Worm (Caenorhabditis elegans) whole organism, L3 larva: ENCODE results near the gene ZK930.4.

Experiments used
- R02D3.7 ChIP-seq: fragments of 150-350 bp; optimal IDR thresholded peaks from 2 replicates; lab custom pipeline; 2014; ENCODE audit warnings: missing biosample characterization, missing genetic modification characterization
- ZK546.5 ChIP-seq: sonication (generic microtip); optimal IDR thresholded peaks from 2 replicates; lab custom pipeline; 2017; ENCODE audit warnings: missing biosample characterization, missing genetic modification characterization
- ama-1 ChIP-seq: fragments of 150-350 bp; optimal IDR thresholded peaks from 2 replicates; lab custom pipeline; 2018
- ceh-16 ChIP-seq: sonication (generic microtip); optimal IDR thresholded peaks from 2 replicates; lab custom pipeline; 2017; ENCODE audit warnings: missing biosample characterization, missing genetic modification characterization
- ceh-28 ChIP-seq: fragments of 150-350 bp; optimal IDR thresholded peaks from 2 replicates; lab custom pipeline; 2014; ENCODE audit warnings: missing biosample characterization, missing genetic modification reagents, missing genetic modification characterization
- ceh-82 ChIP-seq: fragments of 150-350 bp; optimal IDR thresholded peaks from 2 replicates; lab custom pipeline; 2014; ENCODE audit warnings: missing biosample characterization, missing genetic modification characterization
- daf-12 ChIP-seq: fragments of 150-350 bp; optimal IDR thresholded peaks from 2 replicates; lab custom pipeline; 2014; ENCODE audit warnings: missing biosample characterization, missing genetic modification reagents, missing genetic modification characterization
- egl-5 ChIP-seq: fragments of 150-350 bp; optimal IDR thresholded peaks from 2 replicates; lab custom pipeline; 2017; ENCODE audit warnings: missing biosample characterization, missing genetic modification reagents, missing genetic modification characterization, inconsistent platforms
- elt-2 ChIP-seq: sonication (generic microtip); optimal IDR thresholded peaks from 2 replicates; lab custom pipeline; 2016; ENCODE audit warnings: missing genetic modification reagents, mild to moderate bottlenecking, missing genetic modification characterization, missing compliant biosample characterization
- eor-1 ChIP-seq, 2 experiments: fragments of 150-350 bp; optimal IDR thresholded peaks; 2 replicates each; lab custom pipeline; 2014 to 2018; ENCODE audit warnings: missing biosample characterization in 2 of 2, missing genetic modification characterization in 2 of 2
- fkh-10 ChIP-seq: sonication (generic microtip); optimal IDR thresholded peaks from 2 replicates; lab custom pipeline; 2017; ENCODE audit warnings: missing biosample characterization, missing genetic modification reagents, missing genetic modification characterization
- fkh-2 ChIP-seq: fragments of 150-350 bp; optimal IDR thresholded peaks from 2 replicates; lab custom pipeline; 2014; ENCODE audit warnings: missing biosample characterization, missing genetic modification reagents, missing genetic modification characterization
- fos-1 ChIP-seq: fragments of 150-350 bp; optimal IDR thresholded peaks from 2 replicates; lab custom pipeline; 2014; ENCODE audit warnings: missing biosample characterization, missing genetic modification characterization
- hmg-11 ChIP-seq: sonication (generic microtip); optimal IDR thresholded peaks from 2 replicates; lab custom pipeline; 2016; ENCODE audit warnings: missing genetic modification characterization, missing compliant biosample characterization
- jun-1 ChIP-seq: fragments of 150-350 bp; optimal IDR thresholded peaks from 2 replicates; lab custom pipeline; 2014; ENCODE audit warnings: missing biosample characterization, missing genetic modification reagents, missing genetic modification characterization
- lin-15B ChIP-seq: fragments of 150-350 bp; optimal IDR thresholded peaks from 2 replicates; lab custom pipeline; 2014; ENCODE audit warnings: missing biosample characterization, missing genetic modification characterization
- lin-39 ChIP-seq: fragments of 150-350 bp; optimal IDR thresholded peaks from 2 replicates; lab custom pipeline; 2018; ENCODE audit warnings: missing biosample characterization, missing genetic modification reagents, missing genetic modification characterization
- lsy-12 ChIP-seq: sonication (generic microtip); optimal IDR thresholded peaks from 2 replicates; lab custom pipeline; 2016; ENCODE audit warnings: mild to moderate bottlenecking, missing genetic modification characterization, missing compliant biosample characterization
- mdl-1 ChIP-seq: fragments of 150-350 bp; optimal IDR thresholded peaks from 2 replicates; lab custom pipeline; 2014; ENCODE audit warnings: missing biosample characterization, missing genetic modification characterization
- mml-1 ChIP-seq: fragments of 150-350 bp; sonication (generic microtip); optimal IDR thresholded peaks from 3 replicates; lab custom pipeline; 2014; ENCODE audit warnings: missing biosample characterization, missing genetic modification characterization
- nfya-1 ChIP-seq: sonication (generic microtip); optimal IDR thresholded peaks from 2 replicates; lab custom pipeline; 2017; ENCODE audit warnings: missing genetic modification characterization, mild to moderate bottlenecking, missing compliant biosample characterization, antibody characterized with exemption, moderate library complexity; ENCODE audit not compliant: insufficient read depth
- nhr-11 ChIP-seq: fragments of 150-350 bp; optimal IDR thresholded peaks from 2 replicates; lab custom pipeline; 2014; ENCODE audit warnings: missing biosample characterization, missing genetic modification characterization
- nhr-12 ChIP-seq: fragments of 150-350 bp; optimal IDR thresholded peaks from 2 replicates; lab custom pipeline; 2014; ENCODE audit warnings: missing biosample characterization, missing genetic modification characterization
- nhr-23 ChIP-seq: fragments of 150-350 bp; optimal IDR thresholded peaks from 2 replicates; lab custom pipeline; 2014; ENCODE audit warnings: missing biosample characterization, missing genetic modification reagents, missing genetic modification characterization
- nhr-237 ChIP-seq: fragments of 150-350 bp; optimal IDR thresholded peaks from 2 replicates; lab custom pipeline; 2014; ENCODE audit warnings: missing biosample characterization, missing genetic modification characterization
- nhr-25 ChIP-seq: sonication (generic microtip); optimal IDR thresholded peaks from 2 replicates; lab custom pipeline; 2017; ENCODE audit warnings: missing biosample characterization, missing genetic modification characterization
- nhr-28 ChIP-seq: fragments of 150-350 bp; optimal IDR thresholded peaks from 2 replicates; lab custom pipeline; 2014; ENCODE audit warnings: missing biosample characterization, missing genetic modification characterization
- nhr-43 ChIP-seq: sonication (generic microtip); optimal IDR thresholded peaks from 2 replicates; lab custom pipeline; 2016; ENCODE audit warnings: mild to moderate bottlenecking, missing genetic modification characterization, missing compliant biosample characterization; ENCODE audit not compliant: poor library complexity, severe bottlenecking
- nhr-67 ChIP-seq: fragments of 150-350 bp; optimal IDR thresholded peaks from 2 replicates; lab custom pipeline; 2014; ENCODE audit warnings: missing biosample characterization, missing genetic modification characterization
- nhr-77 ChIP-seq: fragments of 150-350 bp; optimal IDR thresholded peaks from 2 replicates; lab custom pipeline; 2014; ENCODE audit warnings: missing biosample characterization, missing genetic modification characterization
- sea-2 ChIP-seq: fragments of 150-350 bp; sonication (generic microtip); optimal IDR thresholded peaks from 4 replicates; lab custom pipeline; 2014; ENCODE audit warnings: missing biosample characterization, missing genetic modification reagents, missing genetic modification characterization
- skn-1 ChIP-seq: fragments of 150-350 bp; optimal IDR thresholded peaks from 2 replicates; lab custom pipeline; 2014; ENCODE audit warnings: missing biosample characterization, missing genetic modification characterization
- tbx-2 ChIP-seq: sonication (generic microtip); optimal IDR thresholded peaks from 2 replicates; lab custom pipeline; 2016; ENCODE audit warnings: mild to moderate bottlenecking, missing genetic modification characterization, missing compliant biosample characterization
- unc-62 ChIP-seq: fragments of 150-350 bp; sonication (generic microtip); optimal IDR thresholded peaks from 4 replicates; lab custom pipeline; 2014; ENCODE audit warnings: missing biosample characterization, missing genetic modification reagents, missing genetic modification characterization
- ztf-11 ChIP-seq: fragments of 150-350 bp; optimal IDR thresholded peaks from 2 replicates; lab custom pipeline; 2014; ENCODE audit warnings: missing biosample characterization, missing genetic modification characterization
- ztf-4 ChIP-seq: fragments of 150-350 bp; optimal IDR thresholded peaks from 2 replicates; lab custom pipeline; 2014; ENCODE audit warnings: missing biosample characterization, missing genetic modification characterization

The ZK930.4 gene

ce11 chrII:11936393-11936792 lies 30.1 kb downstream of the ZK930.4 start:
- TF ChIP-seq nfya-1 (tag; lab: Kevin White, UChicago) (no peak), nhr-237 (tag; lab: Kevin White, UChicago) (no peak), elt-2 (peak; percentile 24), nhr-67 (tag; lab: Kevin White, UChicago) (no peak)

DNA sequence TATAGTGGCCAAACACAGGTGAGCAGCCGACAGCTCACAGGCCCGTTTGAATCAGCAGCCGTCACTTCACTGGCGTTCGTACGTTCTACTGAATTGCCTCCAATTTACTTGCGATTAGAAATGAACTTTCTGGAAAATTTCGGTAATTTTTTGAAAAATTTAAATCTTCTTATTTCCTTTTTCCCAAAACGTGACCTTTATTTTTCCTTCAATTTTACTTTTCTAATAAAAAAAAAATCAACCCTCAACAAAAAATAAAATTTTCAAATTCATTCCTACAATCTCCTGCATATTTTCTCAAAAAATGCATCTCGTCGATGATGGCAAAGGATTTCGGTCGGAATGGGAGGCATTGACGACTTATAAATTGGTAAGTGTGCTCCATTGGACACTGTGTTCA lies 42.1 kb downstream of the ZK930.4 start, which contains the start of gene W03C9.8:
TSS of gene W03C9.8 (plus strand) at position 301 of the 400 bp plus-strand sequence.
- no peak for TF ChIP-seq nhr-12 (tag; lab: Kevin White, UChicago)
- no peak for TF ChIP-seq mml-1 (tag; lab: Kevin White, UChicago)
- no peak for TF ChIP-seq nhr-237 (tag; lab: Kevin White, UChicago)
- TF ChIP-seq fos-1, result no peak
- TF ChIP-seq nhr-28 (tag; lab: Kevin White, UChicago), result no peak
- no peak for TF ChIP-seq elt-2
- TF ChIP-seq fkh-10 (GFP tag; lab: Kevin White, UChicago), result no peak
- no peak for TF ChIP-seq nhr-25
- TF ChIP-seq mdl-1 (tag; lab: Kevin White, UChicago), result no peak
- no peak for TF ChIP-seq ceh-82 (tag; lab: Kevin White, UChicago)
- TF ChIP-seq sea-2 (GFP tag; lab: Kevin White, UChicago), result no peak
- TF ChIP-seq ceh-28 (tag; lab: Kevin White, UChicago), result no peak
- no peak for TF ChIP-seq fkh-2 (tag; lab: Kevin White, UChicago)
- no peak for TF ChIP-seq lin-15B
- no peak for TF ChIP-seq lsy-12
- TF ChIP-seq jun-1 (tag; lab: Kevin White, UChicago), result no peak
- no peak for TF ChIP-seq ama-1 (lab: Kevin White, UChicago)
- TF ChIP-seq unc-62 (GFP tag; lab: Kevin White, UChicago), result no peak
- no peak for TF ChIP-seq ceh-16 (tag; lab: Kevin White, UChicago)

ce11 chrII:11952963-11953362 lies 46.6 kb downstream of the ZK930.4 start:
- no peak for TF ChIP-seq nhr-237 (tag; lab: Kevin White, UChicago)
- TF ChIP-seq ztf-4, result no peak
- TF ChIP-seq hmg-11 (tag; lab: Kevin White, UChicago), result no peak
- TF ChIP-seq nhr-23 (tag; lab: Kevin White, UChicago), result no peak
- no peak for TF ChIP-seq eor-1 (tag; optimal IDR thresholded peaks at IDR 0.05; lab: Kevin White, UChicago)
- no peak for TF ChIP-seq fkh-10 (GFP tag; lab: Kevin White, UChicago)
- TF ChIP-seq skn-1 (tag; lab: Kevin White, UChicago), result no peak
- no peak for TF ChIP-seq tbx-2
- TF ChIP-seq jun-1 (tag; lab: Kevin White, UChicago), result no peak
- TF ChIP-seq lin-15B, result no peak
- no peak for TF ChIP-seq nhr-77
- TF ChIP-seq ceh-82 (tag; lab: Kevin White, UChicago), result no peak
- no peak for TF ChIP-seq ztf-11 (tag; lab: Kevin White, UChicago)
- TF ChIP-seq ama-1 (lab: Kevin White, UChicago), result no peak
- no peak for TF ChIP-seq elt-2

DNA sequence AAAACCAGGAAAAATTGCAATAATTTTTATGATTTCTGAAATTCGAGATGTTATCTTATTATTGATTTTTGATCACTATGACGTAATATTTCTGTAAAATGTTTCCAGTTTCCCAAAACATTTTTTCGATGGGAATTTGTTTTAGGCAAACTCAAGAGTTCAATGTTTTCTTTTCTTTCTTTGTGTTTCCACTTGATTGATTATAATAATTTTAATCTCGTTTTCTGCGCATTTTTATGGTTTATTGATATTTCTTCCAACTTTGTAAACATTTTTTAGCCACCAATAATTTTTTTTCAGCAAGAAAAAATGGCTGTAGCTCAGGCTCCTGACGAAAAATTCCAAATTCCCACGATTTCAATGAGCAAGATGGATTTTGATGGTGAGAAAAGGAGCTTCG lies 47.9 kb downstream of the ZK930.4 start, which contains the start of gene W03C9.6:
TSS of gene W03C9.6 (plus strand) at position 301 of the 400 bp plus-strand sequence.
- TF ChIP-seq ZK546.5 (tag; lab: Kevin White, UChicago) (no peak), nhr-11 (no peak), fkh-2 (tag; lab: Kevin White, UChicago) (no peak), egl-5 (tag; lab: Kevin White, UChicago) (no peak), R02D3.7 (tag; lab: Kevin White, UChicago) (no peak), nhr-43 (tag; lab: Kevin White, UChicago) (no peak), nhr-25 (no peak), mdl-1 (tag; lab: Kevin White, UChicago) (no peak), lin-39 (tag; lab: Kevin White, UChicago) (no peak)

DNA sequence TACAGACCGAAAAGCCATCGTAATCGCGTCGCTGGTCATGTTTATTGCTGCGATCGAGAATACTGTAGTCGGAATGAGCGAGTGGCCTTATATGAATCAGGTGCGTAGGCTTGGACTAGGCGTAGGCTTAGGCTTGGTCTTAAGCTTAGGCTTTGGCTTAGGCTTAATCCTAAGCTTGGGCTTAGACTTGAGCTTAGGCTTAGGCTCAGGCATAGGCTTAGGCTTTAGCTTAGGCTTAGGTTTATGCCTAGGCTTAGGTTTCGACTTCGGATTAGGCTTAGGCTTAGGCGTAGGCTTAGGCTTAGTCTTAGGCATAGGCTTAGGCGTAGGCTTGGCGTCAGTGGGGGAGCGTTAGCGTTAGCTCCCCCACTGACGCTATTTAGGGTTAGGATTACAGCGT lies 48.5 kb downstream of the ZK930.4 start:
- no peak for TF ChIP-seq daf-12
- TF ChIP-seq lin-39 (tag; lab: Kevin White, UChicago), result no peak
- no peak for TF ChIP-seq lin-15B
- TF ChIP-seq, all 47 proteins: peak for 0
